Fruit fly (Drosophila melanogaster) whole organism, wandering third instar larva: ENCODE results near the gene CG10657.

Experiments
- CrebA ChIP-seq: fragments of 200-800 bp; sonication (Bioruptor generic); optimal IDR thresholded peaks from 2 replicates; lab custom pipeline; 2016; ENCODE audit warnings: missing biosample characterization, mild to moderate bottlenecking, missing genetic modification characterization, borderline replicate concordance
- GATAd ChIP-seq: sonication (Bioruptor generic); optimal IDR thresholded peaks from 2 replicates; lab custom pipeline; 2016; ENCODE audit warnings: missing biosample characterization, missing genetic modification characterization
- Myc ChIP-seq: fragments of >200 bp; optimal IDR thresholded peaks from 2 replicates; lab custom pipeline; 2017

- TF ChIP-seq CrebA: no peak
- TF ChIP-seq GATAd (GFP tag; lab: Kevin White, UChicago): no peak
- TF ChIP-seq Myc (lab: Kevin White, UChicago): no peak
Observed at dm6 chr3L:12447501-12447900, 49.5 kb downstream of the CG10657 start.
